Worm (Caenorhabditis elegans) whole organism, L4 larva: ENCODE results near the gene F35C5.3.
A peak's percentile ranks its signal among the peaks of the same experiment; 100 is the strongest.

Source experiments
- D1046.2 ChIP-seq: fragments of 200-800 bp; sonication (Bioruptor generic); IDR thresholded peaks from 2 replicates; pipeline ENCODE4 v1.3.6; 2022; ENCODE audit warnings: missing genetic modification characterization, missing compliant biosample characterization
- F10B5.3 ChIP-seq: sonication (generic microtip); optimal IDR thresholded peaks from 2 replicates; lab custom pipeline; 2016; ENCODE audit warnings: mild to moderate bottlenecking, missing genetic modification characterization, missing compliant biosample characterization
- F37D6.2 ChIP-seq: sonication (generic microtip); optimal IDR thresholded peaks from 2 replicates; lab custom pipeline; 2016; ENCODE audit warnings: mild to moderate bottlenecking, missing genetic modification characterization, missing compliant biosample characterization
- aha-1 ChIP-seq: fragments of 150-350 bp; peaks from one replicate; lab custom pipeline; 2014; ENCODE audit warnings: missing biosample characterization, missing genetic modification characterization
- attf-4 ChIP-seq: sonication (generic microtip); optimal IDR thresholded peaks from 3 replicates; lab custom pipeline; 2017; ENCODE audit warnings: missing biosample characterization, missing genetic modification characterization
- ceh-32 ChIP-seq: sonication (generic microtip); optimal IDR thresholded peaks from 2 replicates; lab custom pipeline; 2016; ENCODE audit warnings: mild to moderate bottlenecking, missing genetic modification characterization, missing compliant biosample characterization; ENCODE audit not compliant: poor library complexity
- ceh-44 ChIP-seq: fragments of 200-800 bp; sonication (Bioruptor generic); IDR thresholded peaks from 2 replicates; pipeline ENCODE4 v1.3.6; 2022; ENCODE audit warnings: missing genetic modification reagents, missing genetic modification characterization, missing compliant biosample characterization
- ceh-62 ChIP-seq: sonication (generic microtip); optimal IDR thresholded peaks from 2 replicates; lab custom pipeline; 2017; ENCODE audit warnings: missing biosample characterization, missing genetic modification characterization
- ces-1 ChIP-seq: fragments of 150-350 bp; sonication (generic microtip); optimal IDR thresholded peaks from 4 replicates; lab custom pipeline; 2014; ENCODE audit warnings: missing biosample characterization, missing genetic modification reagents, missing genetic modification characterization
- daf-16 ChIP-seq, 3 experiments: sonication (generic microtip); optimal IDR thresholded peaks; 2 replicates each; lab custom pipeline; 2016 to 2017; ENCODE audit warnings: missing genetic modification characterization in 3 of 3, missing genetic modification reagents in 3 of 3, mild to moderate bottlenecking in 2 of 3, missing compliant biosample characterization in 2 of 3, missing biosample characterization in 1 of 3, moderate library complexity in 1 of 3
- daf-19 ChIP-seq: fragments of 200-800 bp; sonication (Bioruptor generic); conservative IDR thresholded peaks from 2 replicates; pipeline ENCODE4 v1.3.6; 2022; ENCODE audit warnings: missing genetic modification characterization, missing compliant biosample characterization
- daf-8 ChIP-seq: fragments of 200-800 bp; sonication (Bioruptor generic); IDR thresholded peaks from 2 replicates; pipeline ENCODE4 v1.3.6; 2022; ENCODE audit warnings: missing genetic modification characterization, missing compliant biosample characterization
- dmd-6 ChIP-seq: fragments of 200-800 bp; sonication (Bioruptor generic); IDR thresholded peaks from 2 replicates; pipeline ENCODE4 v1.3.6; 2022; ENCODE audit warnings: missing genetic modification reagents, missing genetic modification characterization, missing compliant biosample characterization
- dmd-9 ChIP-seq: fragments of 200-800 bp; sonication (Bioruptor generic); IDR thresholded peaks from 2 replicates; pipeline ENCODE4 v1.3.6; 2022; ENCODE audit warnings: missing genetic modification reagents, missing genetic modification characterization, missing compliant biosample characterization
- dpl-1 ChIP-seq: fragments of 150-350 bp; optimal IDR thresholded peaks from 2 replicates; lab custom pipeline; 2014; ENCODE audit warnings: missing biosample characterization, missing genetic modification reagents, missing genetic modification characterization
- duxl-1 ChIP-seq: sonication (generic microtip); optimal IDR thresholded peaks from 2 replicates; lab custom pipeline; 2016; ENCODE audit warnings: mild to moderate bottlenecking, missing genetic modification characterization, moderate library complexity, missing compliant biosample characterization; ENCODE audit not compliant: poor library complexity
- dve-1 ChIP-seq: sonication (generic microtip); optimal IDR thresholded peaks from 2 replicates; lab custom pipeline; 2017; ENCODE audit warnings: antibody characterized with exemption, mild to moderate bottlenecking, missing genetic modification characterization, missing compliant biosample characterization; ENCODE audit not compliant: insufficient read depth
- hif-1 ChIP-seq, 2 experiments: sonication (generic microtip); optimal IDR thresholded peaks; 2 replicates each; lab custom pipeline; 2016 to 2017; ENCODE audit warnings: missing compliant biosample characterization in 2 of 2, missing genetic modification characterization in 2 of 2, missing genetic modification reagents in 2 of 2, missing genotype in 2 of 2, mild to moderate bottlenecking in 1 of 2
- hlh-11 ChIP-seq: fragments of 200-800 bp; sonication (Bioruptor generic); optimal IDR thresholded peaks from 2 replicates; lab custom pipeline; 2018; ENCODE audit warnings: mild to moderate bottlenecking, missing genetic modification characterization, missing compliant biosample characterization
- hmg-1.1 ChIP-seq: fragments of 200-800 bp; sonication (Bioruptor generic); IDR thresholded peaks from 2 replicates; pipeline ENCODE4 v1.3.6; 2022; ENCODE audit warnings: missing genetic modification reagents, missing genetic modification characterization, missing compliant biosample characterization
- lin-38 ChIP-seq: fragments of 200-800 bp; sonication (Bioruptor generic); IDR thresholded peaks from 2 replicates; pipeline ENCODE4 v1.3.6; 2022; ENCODE audit warnings: missing genetic modification reagents, missing genetic modification characterization, missing compliant biosample characterization
- lsy-2 ChIP-seq, 2 experiments: fragments of 150-350 bp in 1 of 2; sonication (generic microtip) in 1 of 2; optimal IDR thresholded peaks; 2 replicates each; lab custom pipeline; 2014 to 2017; ENCODE audit warnings: missing biosample characterization in 2 of 2, missing genetic modification characterization in 2 of 2
- madf-9 ChIP-seq: fragments of 200-800 bp; sonication (Bioruptor generic); conservative IDR thresholded peaks from 2 replicates; pipeline ENCODE4 v1.3.6; 2022; ENCODE audit warnings: missing genetic modification reagents, missing genetic modification characterization, missing compliant biosample characterization
- mdl-1 ChIP-seq, 2 experiments: fragments of 150-350 bp in 1 of 2; sonication (generic microtip) in 1 of 2; optimal IDR thresholded peaks; 2 replicates each; lab custom pipeline; 2014 to 2017; ENCODE audit warnings: missing biosample characterization in 2 of 2, missing genetic modification characterization in 2 of 2
- mdt-29 ChIP-seq: fragments of 200-800 bp; sonication (Bioruptor generic); IDR thresholded peaks from 2 replicates; pipeline ENCODE4 v1.3.6; 2022; ENCODE audit warnings: missing genetic modification reagents, missing genetic modification characterization, missing compliant biosample characterization
- nhr-11 ChIP-seq: fragments of 150-350 bp; optimal IDR thresholded peaks from 2 replicates; lab custom pipeline; 2014; ENCODE audit warnings: missing biosample characterization, missing genetic modification characterization
- nhr-28 ChIP-seq: fragments of 150-350 bp; optimal IDR thresholded peaks from 2 replicates; lab custom pipeline; 2014; ENCODE audit warnings: missing biosample characterization, missing genetic modification characterization
- nhr-41 ChIP-seq: fragments of 200-800 bp; sonication (Bioruptor generic); IDR thresholded peaks from 2 replicates; pipeline ENCODE4 v1.3.6; 2022; ENCODE audit warnings: missing genetic modification reagents, missing genetic modification characterization, missing compliant biosample characterization
- nhr-48 ChIP-seq: sonication (generic microtip); optimal IDR thresholded peaks from 2 replicates; lab custom pipeline; 2016; ENCODE audit warnings: mild to moderate bottlenecking, missing genetic modification characterization, missing compliant biosample characterization
- nhr-6 ChIP-seq: fragments of 150-350 bp; optimal IDR thresholded peaks from 2 replicates; lab custom pipeline; 2014; ENCODE audit warnings: missing biosample characterization, missing genetic modification characterization
- php-3 ChIP-seq: fragments of 200-800 bp; sonication (Bioruptor generic); IDR thresholded peaks from 2 replicates; pipeline ENCODE4 v1.3.6; 2022; ENCODE audit warnings: missing genetic modification reagents, missing genetic modification characterization, missing compliant biosample characterization
- pqm-1 ChIP-seq: sonication (generic microtip); optimal IDR thresholded peaks from 2 replicates; lab custom pipeline; 2017; ENCODE audit warnings: missing biosample characterization, missing genetic modification characterization
- rbr-2 ChIP-seq: sonication (generic microtip); optimal IDR thresholded peaks from 2 replicates; lab custom pipeline; 2016; ENCODE audit warnings: missing genotype, missing genetic modification characterization, missing compliant biosample characterization
- tra-1 ChIP-seq: fragments of 200-800 bp; sonication (Bioruptor generic); IDR thresholded peaks from 2 replicates; pipeline ENCODE4 v1.3.6; 2022; ENCODE audit warnings: missing genetic modification reagents, missing genetic modification characterization, missing compliant biosample characterization
- unc-62 ChIP-seq, 3 experiments: fragments of 150-350 bp in 1 of 3; sonication (generic microtip); optimal IDR thresholded peaks in 2 of 3; peaks in 1 of 3; 1 replicate in 1 of 3; 2 replicates in 2 of 3; lab custom pipeline; 2014 to 2017; ENCODE audit warnings: missing biosample characterization in 3 of 3, missing genetic modification characterization in 3 of 3, missing genetic modification reagents in 3 of 3, missing genotype in 1 of 3
- zag-1 ChIP-seq: fragments of 150-350 bp; optimal IDR thresholded peaks from 2 replicates; lab custom pipeline; 2014; ENCODE audit warnings: missing biosample characterization, missing genetic modification characterization
- zfp-2 ChIP-seq: sonication (generic microtip); optimal IDR thresholded peaks from 2 replicates; lab custom pipeline; 2016; ENCODE audit warnings: mild to moderate bottlenecking, missing genetic modification characterization, missing compliant biosample characterization
- zfp-3 ChIP-seq: fragments of 200-800 bp; sonication (Bioruptor generic); conservative IDR thresholded peaks from 2 replicates; pipeline ENCODE4 v1.3.6; 2022; ENCODE audit warnings: missing genetic modification reagents, missing genetic modification characterization, missing compliant biosample characterization
- ztf-11 ChIP-seq: fragments of 150-350 bp; optimal IDR thresholded peaks from 2 replicates; lab custom pipeline; 2014; ENCODE audit warnings: missing biosample characterization, missing genetic modification characterization

Gene F35C5.3

ce11 chrII:12878697-12879096 lies 9.9 kb upstream of the F35C5.3 start (continued):
- TF ChIP-seq zfp-3 (GFP tag; lab: Robert Waterston, UW) (0 out of 2 replicates have a peak, but pooled peaks have one; percentile 37), nhr-48 (tag; lab: Kevin White, UChicago) (peak; percentile 62), dmd-6 (GFP tag; lab: Robert Waterston, UW) (peak; percentile 93), ces-1 (no peak), hif-1 (tag; optimal IDR thresholded peaks at IDR 0.05; lab: Kevin White, UChicago) (peak; percentile 63 to 99), hmg-1.1 (GFP tag; lab: Robert Waterston, UW) (peak; percentile 45; the same call in 1 of the 2 replicates), daf-8 (GFP tag; lab: Robert Waterston, UW) (no peak), zfp-2 (no peak), lsy-2 (tag; optimal IDR thresholded peaks at IDR 0.05; lab: Kevin White, UChicago) (peak in 1 of 2 experiments; percentile 61), ceh-62 (no peak), ztf-11 (tag; lab: Kevin White, UChicago) (no peak), daf-19 (no peak), dve-1 (tag; lab: Kevin White, UChicago) (peak; percentile 92), nhr-28 (peak; percentile 88), dpl-1 (no peak), nhr-6 (tag; lab: Kevin White, UChicago) (peak; percentile 58), attf-4 (tag; lab: Kevin White, UChicago) (no peak), unc-62 (GFP tag; optimal IDR thresholded peaks at IDR 0.05 in 1 of 2; lab: Kevin White, UChicago) (no peak), unc-62 (tag; optimal IDR thresholded peaks at IDR 0.05; lab: Kevin White, UChicago) (no peak), duxl-1 (tag; lab: Kevin White, UChicago) (no peak), mdt-29 (GFP tag; lab: Robert Waterston, UW) (0 out of 2 replicates have a peak, but pooled peaks have one; percentile 19), hlh-11 (peak; percentile 95), nhr-41 (0 out of 2 replicates have a peak, but pooled peaks have one; percentile 41), lin-38 (GFP tag; lab: Robert Waterston, UW) (peak; percentile 37), F37D6.2 (no peak), F10B5.3 (tag; lab: Kevin White, UChicago) (no peak), madf-9 (0 out of 2 replicates have a peak, but pooled peaks have one; percentile 18), zag-1 (tag; lab: Kevin White, UChicago) (no peak), mdl-1 (tag; optimal IDR thresholded peaks at IDR 0.05; lab: Kevin White, UChicago) (peak; percentile 43 to 90), nhr-11 (tag; lab: Kevin White, UChicago) (peak; percentile 39)

DNA sequence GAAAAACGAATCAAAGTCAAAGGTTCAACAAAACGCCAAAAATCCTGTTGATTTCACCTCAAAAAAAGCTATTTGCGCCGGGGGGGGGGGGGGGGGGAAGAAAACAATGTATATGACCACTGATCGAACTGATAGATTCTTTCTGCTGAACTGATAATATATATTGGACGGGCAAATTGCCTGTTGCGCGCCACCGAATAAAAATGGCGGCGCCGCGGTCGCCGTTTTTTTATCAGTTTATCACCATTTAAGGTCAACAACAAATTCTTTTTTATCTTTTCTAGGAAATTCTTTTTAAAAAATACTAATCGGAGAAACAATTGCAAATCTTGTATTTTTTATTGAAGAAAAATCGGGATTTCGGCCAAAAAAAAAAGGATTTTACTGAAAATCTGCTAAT lies 8.8 kb upstream of the F35C5.3 start:
- TF ChIP-seq hif-1 (tag; optimal IDR thresholded peaks at IDR 0.05; lab: Kevin White, UChicago) (peak in 1 of 2 experiments; percentile 13), lin-38 (GFP tag; lab: Robert Waterston, UW) (0 out of 2 replicates have a peak, but pooled peaks have one; percentile 7), rbr-2 (no peak), php-3 (GFP tag; lab: Robert Waterston, UW) (peak; percentile 67), nhr-28 (peak; percentile 39), aha-1 (peak; percentile 18), ceh-44 (GFP tag; lab: Robert Waterston, UW) (no peak), dve-1 (tag; lab: Kevin White, UChicago) (peak; percentile 46), D1046.2 (no peak), pqm-1 (tag; lab: Kevin White, UChicago) (peak; percentile 78), ceh-32 (tag; lab: Kevin White, UChicago) (no peak), hlh-11 (peak; percentile 73), tra-1 (0 out of 2 replicates have a peak, but pooled peaks have one; percentile 48), dmd-6 (GFP tag; lab: Robert Waterston, UW) (peak; percentile 78), nhr-48 (tag; lab: Kevin White, UChicago) (no peak), daf-16 (GFP tag; optimal IDR thresholded peaks at IDR 0.05; lab: Kevin White, UChicago) (no peak), daf-16 (tag; optimal IDR thresholded peaks at IDR 0.05; lab: Kevin White, UChicago) (peak; percentile 85), dmd-9 (GFP tag; lab: Robert Waterston, UW) (no peak)
